Fruit fly (Drosophila melanogaster): Measurements from ENCODE around the gene CG18641.

CG18641 gene

DNA sequence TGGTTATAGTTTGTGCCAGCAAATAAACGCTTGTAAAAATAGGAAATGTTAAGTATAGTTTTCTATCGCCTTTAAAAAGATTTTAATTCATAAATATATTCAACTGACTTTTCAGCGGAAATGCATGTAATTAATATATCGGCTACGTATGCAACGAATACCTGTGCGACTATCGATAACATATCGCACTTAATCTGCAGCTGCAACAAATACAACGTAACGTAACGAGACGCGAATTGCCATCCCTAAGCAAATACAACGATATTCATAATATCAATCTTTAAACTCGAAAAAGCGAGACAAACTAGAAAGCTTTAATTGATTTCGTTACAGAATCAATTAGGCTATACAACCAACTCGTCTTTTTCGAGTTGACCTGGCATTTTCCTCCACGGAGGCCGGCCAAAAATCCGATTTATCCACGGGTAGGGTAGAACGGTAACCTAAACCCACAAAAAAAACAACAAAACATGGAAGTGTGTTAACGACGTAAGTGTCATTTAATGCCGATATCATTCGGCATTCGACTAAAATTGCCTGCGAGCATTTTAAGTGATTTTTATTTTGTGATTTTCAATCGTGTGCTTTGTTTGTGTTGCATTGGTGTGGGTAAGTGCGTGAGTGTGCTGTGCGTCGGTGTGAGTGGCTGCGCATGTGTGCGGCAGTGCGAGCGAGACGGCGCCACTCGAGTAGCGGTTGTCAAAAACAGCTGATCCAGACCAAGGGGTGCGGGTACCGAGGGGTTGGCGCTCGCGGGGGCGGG, 39.3 kb downstream of the CG18641 start, which contains the start of gene Atxn7 (continued):
- TF ChIP-seq CG6765 (GFP tag; optimal IDR thresholded peaks at IDR 0.05) (peak; percentile 56), ase (GFP tag; IDR thresholded peaks at IDR 0.05) (peak; percentile 63; the same call in 1 of the 3 replicates), sna (GFP tag; IDR thresholded peaks at IDR 0.05; ENCODE audit: partially characterized antibody) (peak; percentile 82), CG32767 (GFP tag; IDR thresholded peaks at IDR 0.05) (0 out of 2 replicates have a peak, but pooled peaks have one; percentile 25), Atf-2 (GFP tag; optimal IDR thresholded peaks at IDR 0.05) (no peak), BEAF-32 (GFP tag; optimal IDR thresholded peaks at IDR 0.05) (peak; percentile 95), peb (GFP tag; IDR thresholded peaks at IDR 0.05) (0 out of 2 replicates have a peak, but pooled peaks have one; percentile 8), Myb (GFP tag; optimal IDR thresholded peaks at IDR 0.05) (peak; percentile 53), CG31441 (GFP tag; IDR thresholded peaks at IDR 0.05) (peak; percentile 57), CG6791 (GFP tag; IDR thresholded peaks at IDR 0.05; ENCODE audit: partially characterized antibody) (peak; percentile 96), wdn (GFP tag; IDR thresholded peaks at IDR 0.05) (peak; percentile 44; the same call in 1 of the 2 replicates), gcm2 (GFP tag; optimal IDR thresholded peaks at IDR 0.05) (peak; percentile 56), Lhr (GFP tag; optimal IDR thresholded peaks at IDR 0.05) (peak; percentile 69), CG1792 (GFP tag; optimal IDR thresholded peaks at IDR 0.05) (peak; percentile 64), Xrp1 (GFP tag; IDR thresholded peaks at IDR 0.05) (peak; percentile 30; the same call in 1 of the 2 replicates), CG7556 (GFP tag; optimal IDR thresholded peaks at IDR 0.05) (peak; percentile 53), Optix (GFP tag; IDR thresholded peaks at IDR 0.05) (peak; percentile 60; the same call in 2 of the 3 replicates), CG8388 (GFP tag; optimal IDR thresholded peaks at IDR 0.05) (peak; percentile 53), bsh (GFP tag; optimal IDR thresholded peaks at IDR 0.05) (peak; percentile 1 to 74), cg (GFP tag; optimal IDR thresholded peaks at IDR 0.05) (peak; percentile 99), crp (GFP tag; optimal IDR thresholded peaks at IDR 0.05) (peak; percentile 74 to 99), Fer2 (tag; optimal IDR thresholded peaks at IDR 0.05) (peak; percentile 41), emc (GFP tag; optimal IDR thresholded peaks at IDR 0.05) (no peak), CG15011 (GFP tag; optimal IDR thresholded peaks at IDR 0.05) (peak; percentile 28), CG18011 (GFP tag; optimal IDR thresholded peaks at IDR 0.05) (peak; percentile 67), fru (optimal IDR thresholded peaks at IDR 0.05) (no peak), Dll (GFP tag; IDR thresholded peaks at IDR 0.05; ENCODE audit: partially characterized antibody) (peak; percentile 92), jigr1 (GFP tag; IDR thresholded peaks at IDR 0.05) (no peak), CG12155 (GFP tag; optimal IDR thresholded peaks at IDR 0.05) (peak; percentile 99), CG42726 (GFP tag; IDR thresholded peaks at IDR 0.05; ENCODE audit: partially characterized antibody) (peak; percentile 98), nerfin-1 (tag; optimal IDR thresholded peaks at IDR 0.05) (peak; percentile 58), CG17328 (GFP tag; IDR thresholded peaks at IDR 0.05) (peak; percentile 69; the same call in 1 of the 2 replicates), Nf-YC (tag; optimal IDR thresholded peaks at IDR 0.05) (peak; percentile 42), CG1233 (GFP tag; optimal IDR thresholded peaks at IDR 0.05) (peak; percentile 72), pfk (GFP tag; optimal IDR thresholded peaks at IDR 0.05) (peak; percentile 49), Oaz (GFP tag; IDR thresholded peaks at IDR 0.05) (peak; percentile 41), sens (GFP tag) (peak; percentile 93), CG11093 (GFP tag; IDR thresholded peaks at IDR 0.05) (no peak), Bgb (GFP tag; IDR thresholded peaks at IDR 0.05; ENCODE audit: partially characterized antibody) (peak; percentile 98), ERR (GFP tag; optimal IDR thresholded peaks at IDR 0.05) (peak; percentile 16), CG4820 (GFP tag; optimal IDR thresholded peaks at IDR 0.05) (peak; percentile 46), so (GFP tag; IDR thresholded peaks at IDR 0.05) (peak; percentile 52), CG33557 (GFP tag; optimal IDR thresholded peaks at IDR 0.05) (peak; percentile 63), Dad (GFP tag; optimal IDR thresholded peaks at IDR 0.05) (peak; percentile 36), CG31365 (tag; optimal IDR thresholded peaks at IDR 0.05) (no peak), CG3065 (GFP tag; optimal IDR thresholded peaks at IDR 0.05) (peak; percentile 40), CG17361 (GFP tag; IDR thresholded peaks at IDR 0.05) (peak; percentile 68; the same call in 2 of the 3 replicates), CG34422 (GFP tag; IDR thresholded peaks at IDR 0.05) (peak; percentile 94)

Measured in whole organism, embryonic.